Worm (Caenorhabditis elegans) whole organism, L1 larva: ENCODE data around the gene twk-24.
A peak's percentile ranks its signal among the peaks of the same experiment; 100 is the strongest.

Source experiments
- C04F5.9 ChIP-seq: sonication (generic microtip); optimal IDR thresholded peaks from 2 replicates; lab custom pipeline; 2016; ENCODE audit warnings: missing genetic modification characterization, missing compliant biosample characterization
- C16A3.4 ChIP-seq: fragments of 150-350 bp; optimal IDR thresholded peaks from 2 replicates; lab custom pipeline; 2014; ENCODE audit warnings: missing biosample characterization, missing genetic modification characterization
- C34B4.2 ChIP-seq: sonication (generic microtip); optimal IDR thresholded peaks from 2 replicates; lab custom pipeline; 2017; ENCODE audit warnings: mild to moderate bottlenecking, missing genetic modification characterization, missing compliant biosample characterization
- F16B12.6 ChIP-seq: fragments of 150-350 bp; optimal IDR thresholded peaks from 2 replicates; lab custom pipeline; 2014; ENCODE audit warnings: missing biosample characterization, missing genetic modification characterization
- Y116A8C.19 ChIP-seq: sonication (generic microtip); optimal IDR thresholded peaks from 2 replicates; lab custom pipeline; 2016; ENCODE audit warnings: missing compliant biosample characterization, missing genetic modification characterization, borderline replicate concordance
- ceh-63 ChIP-seq: fragments of 200-800 bp; sonication (Bioruptor generic); optimal IDR thresholded peaks from 2 replicates; lab custom pipeline; 2018; ENCODE audit warnings: mild to moderate bottlenecking, missing genetic modification characterization, missing compliant biosample characterization
- ceh-8 ChIP-seq: fragments of 200-800 bp; sonication (Bioruptor generic); optimal IDR thresholded peaks from 2 replicates; lab custom pipeline; 2018; ENCODE audit warnings: mild to moderate bottlenecking, missing genetic modification characterization, moderate library complexity, missing compliant biosample characterization
- ceh-88 ChIP-seq: fragments of 200-800 bp; sonication (Bioruptor generic); IDR thresholded peaks from 2 replicates; pipeline ENCODE4 v1.3.6; 2022; ENCODE audit warnings: missing genetic modification characterization, missing compliant biosample characterization
- ceh-90 ChIP-seq: sonication (generic microtip); optimal IDR thresholded peaks from 2 replicates; lab custom pipeline; 2016; ENCODE audit warnings: missing genetic modification characterization, missing compliant biosample characterization
- ces-1 ChIP-seq: fragments of 150-350 bp; optimal IDR thresholded peaks from 2 replicates; lab custom pipeline; 2014; ENCODE audit warnings: missing biosample characterization, missing genetic modification reagents, missing genetic modification characterization
- dsc-1 ChIP-seq: sonication (generic microtip); optimal IDR thresholded peaks from 2 replicates; lab custom pipeline; 2016; ENCODE audit warnings: mild to moderate bottlenecking, missing genetic modification characterization, missing compliant biosample characterization
- efl-1 ChIP-seq, 4 experiments: fragments of 150-350 bp; optimal IDR thresholded peaks in 3 of 4; peaks in 1 of 4; 1 replicate in 1 of 4; 2 replicates in 3 of 4; lab custom pipeline; 2014; ENCODE audit warnings: missing biosample characterization in 2 of 4, missing genetic modification characterization in 2 of 4, missing genetic modification reagents in 2 of 4
- efl-3 ChIP-seq: fragments of 200-800 bp; sonication (Bioruptor generic); optimal IDR thresholded peaks from 2 replicates; lab custom pipeline; 2018; ENCODE audit warnings: mild to moderate bottlenecking, missing genetic modification characterization, missing compliant biosample characterization
- elt-2 ChIP-seq: sonication (generic microtip); optimal IDR thresholded peaks from 2 replicates; lab custom pipeline; 2016; ENCODE audit warnings: missing genetic modification characterization, mild to moderate bottlenecking, inconsistent platforms, missing compliant biosample characterization, missing genetic modification reagents
- ets-5 ChIP-seq: fragments of 200-800 bp; sonication (Bioruptor generic); IDR thresholded peaks from 2 replicates; pipeline ENCODE4 v1.3.6; 2022; ENCODE audit warnings: missing genetic modification characterization, missing compliant biosample characterization
- fkh-4 ChIP-seq: sonication (generic microtip); optimal IDR thresholded peaks from 2 replicates; lab custom pipeline; 2016; ENCODE audit warnings: missing compliant biosample characterization, missing genetic modification characterization, borderline replicate concordance
- fkh-8 ChIP-seq: sonication (generic microtip); optimal IDR thresholded peaks from 2 replicates; lab custom pipeline; 2016; ENCODE audit warnings: mild to moderate bottlenecking, missing genetic modification characterization, missing compliant biosample characterization
- grh-1 ChIP-seq: fragments of 200-800 bp; sonication (Bioruptor generic); IDR thresholded peaks from 2 replicates; pipeline ENCODE4 v1.3.6; 2022; ENCODE audit warnings: missing genetic modification reagents, missing genetic modification characterization, missing compliant biosample characterization
- hlh-17 ChIP-seq: fragments of 200-800 bp; sonication (Bioruptor generic); optimal IDR thresholded peaks from 2 replicates; lab custom pipeline; 2018; ENCODE audit warnings: missing genetic modification characterization, mild to moderate bottlenecking, missing compliant biosample characterization, moderate library complexity, borderline replicate concordance
- hlh-4 ChIP-seq: sonication (generic microtip); optimal IDR thresholded peaks from 2 replicates; lab custom pipeline; 2016; ENCODE audit warnings: mild to moderate bottlenecking, missing genetic modification characterization, missing compliant biosample characterization
- irx-1 ChIP-seq: sonication (generic microtip); optimal IDR thresholded peaks from 2 replicates; lab custom pipeline; 2016; ENCODE audit warnings: missing genetic modification characterization, missing compliant biosample characterization
- isw-1 ChIP-seq: fragments of 200-800 bp; sonication (Bioruptor generic); IDR thresholded peaks from 2 replicates; pipeline ENCODE4 v1.3.6; 2022; ENCODE audit warnings: missing genetic modification characterization, missing compliant biosample characterization
- jun-1 ChIP-seq: fragments of 150-350 bp; optimal IDR thresholded peaks from 2 replicates; lab custom pipeline; 2014; ENCODE audit warnings: missing biosample characterization, missing genetic modification reagents, missing genetic modification characterization
- lin-13 ChIP-seq: fragments of 150-350 bp; optimal IDR thresholded peaks from 2 replicates; lab custom pipeline; 2014; ENCODE audit warnings: missing biosample characterization, missing genetic modification reagents, missing genetic modification characterization
- lin-15B ChIP-seq: fragments of 150-350 bp; sonication (generic microtip); optimal IDR thresholded peaks from 3 replicates; lab custom pipeline; 2014; ENCODE audit warnings: missing biosample characterization, missing genetic modification characterization
- lin-35 ChIP-seq, 2 experiments: fragments of 150-350 bp; optimal IDR thresholded peaks; 2 replicates each; lab custom pipeline; 2014; ENCODE audit warnings: missing biosample characterization in 2 of 2, missing genetic modification characterization in 2 of 2, missing genetic modification reagents in 2 of 2
- lin-39 ChIP-seq: fragments of 150-350 bp; optimal IDR thresholded peaks from 2 replicates; lab custom pipeline; 2014; ENCODE audit warnings: missing biosample characterization, missing genetic modification reagents, missing genetic modification characterization
- mdl-1 ChIP-seq, 2 experiments: fragments of 150-350 bp; optimal IDR thresholded peaks; 2 replicates each; lab custom pipeline; 2014 to 2017; ENCODE audit warnings: missing biosample characterization in 2 of 2, missing genetic modification characterization in 2 of 2, inconsistent platforms in 1 of 2
- mep-1 ChIP-seq: fragments of 150-350 bp; optimal IDR thresholded peaks from 2 replicates; lab custom pipeline; 2014; ENCODE audit warnings: missing biosample characterization, missing genetic modification characterization
- nhr-12 ChIP-seq: sonication (generic microtip); optimal IDR thresholded peaks from 2 replicates; lab custom pipeline; 2017; ENCODE audit warnings: missing biosample characterization, missing genetic modification characterization
- nhr-20 ChIP-seq: sonication (generic microtip); optimal IDR thresholded peaks from 2 replicates; lab custom pipeline; 2016; ENCODE audit warnings: mild to moderate bottlenecking, missing genetic modification characterization, missing compliant biosample characterization
- nhr-237 ChIP-seq: fragments of 150-350 bp; optimal IDR thresholded peaks from 2 replicates; lab custom pipeline; 2014; ENCODE audit warnings: missing biosample characterization, missing genetic modification characterization
- nhr-28 ChIP-seq: fragments of 150-350 bp; optimal IDR thresholded peaks from 2 replicates; lab custom pipeline; 2014; ENCODE audit warnings: missing biosample characterization, missing genetic modification characterization
- nhr-71 ChIP-seq: sonication (generic microtip); optimal IDR thresholded peaks from 2 replicates; lab custom pipeline; 2016; ENCODE audit warnings: mild to moderate bottlenecking, missing genetic modification characterization, moderate library complexity, missing compliant biosample characterization
- nhr-76 ChIP-seq: sonication (generic microtip); optimal IDR thresholded peaks from 2 replicates; lab custom pipeline; 2017; ENCODE audit warnings: missing biosample characterization, missing genetic modification characterization
- nhr-77 ChIP-seq: fragments of 150-350 bp; optimal IDR thresholded peaks from 2 replicates; lab custom pipeline; 2014; ENCODE audit warnings: missing biosample characterization, missing genetic modification characterization
- nhr-90 ChIP-seq: sonication (generic microtip); optimal IDR thresholded peaks from 2 replicates; lab custom pipeline; 2016; ENCODE audit warnings: mild to moderate bottlenecking, missing genetic modification characterization, missing compliant biosample characterization; ENCODE audit not compliant: poor library complexity
- pag-3 ChIP-seq: sonication (generic microtip); optimal IDR thresholded peaks from 2 replicates; lab custom pipeline; 2017; ENCODE audit warnings: missing genetic modification characterization, mild to moderate bottlenecking, missing compliant biosample characterization, antibody characterized with exemption, borderline replicate concordance; ENCODE audit not compliant: insufficient read depth
- rnt-1 ChIP-seq: sonication (generic microtip); optimal IDR thresholded peaks from 2 replicates; lab custom pipeline; 2016; ENCODE audit warnings: mild to moderate bottlenecking, missing genetic modification characterization, moderate library complexity, missing compliant biosample characterization
- snpc-4 ChIP-seq: fragments of 150-350 bp; optimal IDR thresholded peaks from 2 replicates; lab custom pipeline; 2014; ENCODE audit warnings: missing biosample characterization, missing genetic modification characterization
- snu-23 ChIP-seq: sonication (generic microtip); optimal IDR thresholded peaks from 2 replicates; lab custom pipeline; 2016; ENCODE audit warnings: missing genetic modification characterization, missing compliant biosample characterization
- sptf-1 ChIP-seq: fragments of 150-350 bp; optimal IDR thresholded peaks from 2 replicates; lab custom pipeline; 2014; ENCODE audit warnings: missing biosample characterization, missing genetic modification characterization
- sup-37 ChIP-seq: fragments of 200-800 bp; sonication (Bioruptor generic); optimal IDR thresholded peaks from 2 replicates; lab custom pipeline; 2018; ENCODE audit warnings: mild to moderate bottlenecking, missing genetic modification characterization, missing compliant biosample characterization
- swsn-7 ChIP-seq: sonication (generic microtip); optimal IDR thresholded peaks from 2 replicates; lab custom pipeline; 2016; ENCODE audit warnings: missing genetic modification characterization, missing compliant biosample characterization
- tlp-1 ChIP-seq: fragments of 150-350 bp; optimal IDR thresholded peaks from 2 replicates; lab custom pipeline; 2014; ENCODE audit warnings: missing biosample characterization, missing genetic modification characterization
- unc-62 ChIP-seq: fragments of 150-350 bp; optimal IDR thresholded peaks from 2 replicates; lab custom pipeline; 2014; ENCODE audit warnings: missing biosample characterization, missing genetic modification reagents, missing genetic modification characterization
- unc-98 ChIP-seq: fragments of 200-800 bp; sonication (Bioruptor generic); IDR thresholded peaks from 2 replicates; pipeline ENCODE4 v1.3.6; 2022; ENCODE audit warnings: missing genetic modification characterization, missing compliant biosample characterization
- vab-15 ChIP-seq: sonication (generic microtip); optimal IDR thresholded peaks from 2 replicates; lab custom pipeline; 2017; ENCODE audit warnings: missing genotype, mild to moderate bottlenecking, missing genetic modification characterization, missing compliant biosample characterization
- xbp-1 ChIP-seq: sonication (generic microtip); optimal IDR thresholded peaks from 2 replicates; lab custom pipeline; 2016; ENCODE audit warnings: missing genetic modification characterization, missing compliant biosample characterization
- zag-1 ChIP-seq: fragments of 150-350 bp; optimal IDR thresholded peaks from 2 replicates; lab custom pipeline; 2014; ENCODE audit warnings: missing biosample characterization, missing genetic modification characterization
- zip-4 ChIP-seq: fragments of 200-800 bp; sonication (Bioruptor generic); optimal IDR thresholded peaks from 2 replicates; lab custom pipeline; 2018; ENCODE audit warnings: mild to moderate bottlenecking, missing genetic modification characterization, moderate library complexity, missing compliant biosample characterization
- ztf-4 ChIP-seq: fragments of 150-350 bp; optimal IDR thresholded peaks from 2 replicates; lab custom pipeline; 2014; ENCODE audit warnings: missing biosample characterization, missing genetic modification characterization

Gene twk-24

ce11 chrV:12291587-12291986 lies 22.5 kb upstream of the twk-24 start, which contains the start of the genes srpa-68 and srh-16 (continued):
- TF ChIP-seq Y116A8C.19 (tag; lab: Kevin White, UChicago) (no peak), mdl-1 (tag; optimal IDR thresholded peaks at IDR 0.05; lab: Kevin White, UChicago) (peak in 1 of 2 experiments; percentile 77), hlh-4 (tag; lab: Kevin White, UChicago) (peak; percentile 5), tlp-1 (no peak), irx-1 (tag; lab: Kevin White, UChicago) (peak; percentile 90), snu-23 (peak; percentile 94), hlh-17 (no peak), lin-13 (GFP tag; lab: Kevin White, UChicago) (peak; percentile 73), nhr-28 (peak; percentile 12), ets-5 (no peak), nhr-12 (tag; lab: Kevin White, UChicago) (no peak), ceh-8 (GFP tag; lab: Kevin White, UChicago) (peak; percentile 89), dsc-1 (tag; lab: Kevin White, UChicago) (peak; percentile 94), ceh-88 (peak; percentile 76), nhr-20 (tag; lab: Kevin White, UChicago) (peak; percentile 91), unc-62 (no peak), snpc-4 (peak; percentile 87), elt-2 (tag; lab: Kevin White, UChicago) (peak; percentile 86), efl-1 (optimal IDR thresholded peaks at IDR 0.05; lab: Kevin White, UChicago) (peak; percentile 82 to 99), efl-1 (GFP tag; optimal IDR thresholded peaks at IDR 0.05 in 1 of 2; lab: Kevin White, UChicago) (peak; percentile 97 to 100), isw-1 (GFP tag; lab: Robert Waterston, UW) (peak; percentile 88), nhr-76 (tag; lab: Kevin White, UChicago) (no peak), ztf-4 (peak; percentile 59), ceh-63 (no peak), C16A3.4 (tag; lab: Kevin White, UChicago) (peak; percentile 93), jun-1 (tag; lab: Kevin White, UChicago) (peak; percentile 78), nhr-237 (tag; lab: Kevin White, UChicago) (peak; percentile 38), unc-98 (GFP tag; lab: Robert Waterston, UW) (no peak; the same call in 1 of the 2 replicates), fkh-8 (tag; lab: Kevin White, UChicago) (peak; percentile 76), mep-1 (tag; lab: Kevin White, UChicago) (peak; percentile 96), sptf-1 (tag; lab: Kevin White, UChicago) (no peak), ces-1 (GFP tag; lab: Kevin White, UChicago) (no peak), rnt-1 (peak; percentile 97), lin-35 (GFP tag; optimal IDR thresholded peaks at IDR 0.05; lab: Kevin White, UChicago) (peak; percentile 96 to 99), zag-1 (tag; lab: Kevin White, UChicago) (no peak), zip-4 (peak; percentile 86), swsn-7 (peak; percentile 93), sup-37 (GFP tag; lab: Kevin White, UChicago) (peak; percentile 89), lin-15B (tag; lab: Kevin White, UChicago) (peak; percentile 70), lin-39 (peak; percentile 95), grh-1 (GFP tag; lab: Robert Waterston, UW) (peak; percentile 93), vab-15 (tag; lab: Kevin White, UChicago) (no peak), F16B12.6 (peak; percentile 45), C34B4.2 (tag; lab: Kevin White, UChicago) (no peak), xbp-1 (tag; lab: Kevin White, UChicago) (peak; percentile 93), nhr-77 (tag; lab: Kevin White, UChicago) (peak; percentile 77), fkh-4 (tag; lab: Kevin White, UChicago) (peak; percentile 15), pag-3 (tag; lab: Kevin White, UChicago) (no peak), ceh-90 (tag; lab: Kevin White, UChicago) (peak; percentile 42), nhr-71 (tag; lab: Kevin White, UChicago) (peak; percentile 95), nhr-90 (peak; percentile 95), efl-3 (GFP tag; lab: Kevin White, UChicago) (peak; percentile 36), C04F5.9 (peak; percentile 71)
